Fruit fly (Drosophila melanogaster) whole organism, prepupa: Measurements from ENCODE around the gene Sap130.
A peak's percentile ranks its signal among the peaks of the same experiment; 100 is the strongest.

Experiments used
- CG10631 ChIP-seq: fragments of 200-800 bp; sonication (Bioruptor generic); optimal IDR thresholded peaks from 2 replicates; lab custom pipeline; 2016; ENCODE audit warnings: missing biosample characterization, missing genetic modification characterization
- CG1621 ChIP-seq: fragments of 200-800 bp; sonication (Bioruptor generic); optimal IDR thresholded peaks from 3 replicates; lab custom pipeline; 2018; ENCODE audit warnings: missing biosample characterization, mild to moderate bottlenecking, missing genetic modification characterization
- Hr4 ChIP-seq: fragments of 200-800 bp; sonication (Bioruptor generic); optimal IDR thresholded peaks from 3 replicates; lab custom pipeline; 2016; ENCODE audit warnings: missing biosample characterization, missing genetic modification characterization
- Met ChIP-seq: fragments of 200-800 bp; sonication (Bioruptor generic); optimal IDR thresholded peaks from 3 replicates; lab custom pipeline; 2016; ENCODE audit warnings: missing biosample characterization, missing genetic modification characterization
- achi ChIP-seq: fragments of 200-800 bp; sonication (Bioruptor generic); optimal IDR thresholded peaks from 3 replicates; lab custom pipeline; 2016; ENCODE audit warnings: missing biosample characterization, missing genetic modification characterization
- esn ChIP-seq: fragments of 200-800 bp; sonication (Bioruptor generic); optimal IDR thresholded peaks from 2 replicates; lab custom pipeline; 2016; ENCODE audit warnings: missing biosample characterization, mild to moderate bottlenecking, missing genetic modification characterization, moderate library complexity
- net ChIP-seq: fragments of 200-800 bp; sonication (Bioruptor generic); optimal IDR thresholded peaks from 3 replicates; lab custom pipeline; 2016; ENCODE audit warnings: missing biosample characterization, missing genetic modification characterization
- topi ChIP-seq: fragments of 200-800 bp; sonication (Bioruptor generic); optimal IDR thresholded peaks from 3 replicates; lab custom pipeline; 2016; ENCODE audit warnings: missing biosample characterization, missing genetic modification characterization
- vri ChIP-seq: fragments of 200-800 bp; sonication (Bioruptor generic); optimal IDR thresholded peaks from 3 replicates; lab custom pipeline; 2016; ENCODE audit warnings: missing biosample characterization, mild to moderate bottlenecking, missing genetic modification characterization

DNA sequence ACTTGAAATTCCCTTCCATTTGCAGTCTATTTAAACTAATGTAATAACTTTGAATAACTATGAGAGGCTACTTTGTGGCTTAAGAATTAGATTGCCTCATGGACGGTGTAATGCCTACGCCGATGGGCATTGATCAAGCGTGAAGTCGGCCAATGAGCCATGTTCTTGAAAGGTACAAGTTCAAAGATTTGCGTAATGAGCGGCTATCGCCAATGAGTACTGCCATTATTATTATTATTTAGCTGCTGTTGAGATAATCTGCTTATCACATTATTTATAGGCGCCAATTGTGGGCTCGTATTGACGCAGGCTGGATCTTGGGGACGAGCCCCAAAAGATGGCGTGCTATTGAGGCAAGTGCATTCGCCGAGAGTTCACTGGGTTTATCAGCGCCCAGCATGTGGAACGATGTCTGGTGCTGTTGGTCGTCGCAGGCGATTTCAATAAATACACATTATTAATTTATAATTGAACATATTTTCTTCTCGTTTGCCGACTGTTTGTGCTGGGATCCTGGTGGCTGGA, 31.6 kb downstream of the Sap130 start:
- TF ChIP-seq topi (GFP tag; lab: Kevin White, UChicago) (no peak), net (GFP tag; lab: Kevin White, UChicago) (no peak), achi (GFP tag; lab: Kevin White, UChicago) (no peak), vri (GFP tag; lab: Kevin White, UChicago) (peak; percentile 20), esn (GFP tag; lab: Kevin White, UChicago) (no peak), Met (no peak), CG10631 (GFP tag; lab: Kevin White, UChicago) (no peak), Hr4 (GFP tag; lab: Kevin White, UChicago) (no peak), CG1621 (tag; lab: Kevin White, UChicago) (no peak)
